Fruit fly (Drosophila melanogaster) whole organism, embryonic: ENCODE data around the gene HIP-R.

ENCODE experiments used
- CG10431 ChIP-seq: fragments of 200-800 bp; sonication (Bioruptor generic); optimal IDR thresholded peaks from 3 replicates; lab custom pipeline; 2018; ENCODE audit warnings: missing biosample characterization, mild to moderate bottlenecking, missing genetic modification characterization
- CG12155 ChIP-seq: fragments of 200-800 bp; sonication (Bioruptor generic); optimal IDR thresholded peaks from 3 replicates; lab custom pipeline; 2016; ENCODE audit warnings: missing biosample characterization, missing genetic modification characterization
- CG15269 ChIP-seq: fragments of 200-800 bp; sonication (Bioruptor generic); optimal IDR thresholded peaks from 2 replicates; lab custom pipeline; 2018; ENCODE audit warnings: missing biosample characterization, mild to moderate bottlenecking, missing genetic modification characterization, moderate library complexity
- CG15514 ChIP-seq: fragments of 200-800 bp; sonication (Bioruptor generic); optimal IDR thresholded peaks from 3 replicates; lab custom pipeline; 2017; ENCODE audit warnings: missing biosample characterization, missing genetic modification characterization, mild to moderate bottlenecking, moderate library complexity, missing genetic modification reagents
- CG15601 ChIP-seq: fragments of 200-800 bp; sonication (Bioruptor generic); optimal IDR thresholded peaks from 3 replicates; lab custom pipeline; 2019; ENCODE audit warnings: missing biosample characterization, mild to moderate bottlenecking, missing genetic modification characterization, moderate library complexity
- CG1647 ChIP-seq: fragments of 200-800 bp; sonication (Bioruptor generic); optimal IDR thresholded peaks from 3 replicates; lab custom pipeline; 2016; ENCODE audit warnings: missing biosample characterization, missing genetic modification characterization
- CG18764 ChIP-seq: fragments of 200-800 bp; sonication (Bioruptor generic); optimal IDR thresholded peaks from 3 replicates; lab custom pipeline; 2016; ENCODE audit warnings: missing biosample characterization, missing genetic modification characterization
- CG2678 ChIP-seq: fragments of 200-800 bp; sonication (Bioruptor generic); optimal IDR thresholded peaks from 3 replicates; lab custom pipeline; 2019; ENCODE audit warnings: missing biosample characterization, mild to moderate bottlenecking, missing genetic modification characterization, moderate library complexity
- CG32532 ChIP-seq: fragments of 200-800 bp; sonication (Bioruptor generic); IDR thresholded peaks from 2 replicates; pipeline ENCODE4 v1.3.6; 2022; ENCODE audit warnings: missing biosample characterization, missing genetic modification characterization
- CG3407 ChIP-seq: fragments of 200-800 bp; sonication (Bioruptor generic); optimal IDR thresholded peaks from 2 replicates; lab custom pipeline; 2018; ENCODE audit warnings: missing biosample characterization, mild to moderate bottlenecking, missing genetic modification characterization
- CG6854 ChIP-seq: fragments of 200-800 bp; sonication (Bioruptor generic); optimal IDR thresholded peaks from 3 replicates; lab custom pipeline; 2017; ENCODE audit warnings: missing biosample characterization, mild to moderate bottlenecking, missing genetic modification characterization
- CG8089 ChIP-seq: fragments of 200-800 bp; sonication (Bioruptor generic); optimal IDR thresholded peaks from 3 replicates; lab custom pipeline; 2016; ENCODE audit warnings: missing biosample characterization, missing genetic modification characterization
- CG8924 ChIP-seq: fragments of 200-800 bp; optimal IDR thresholded peaks from 3 replicates; lab custom pipeline; 2019; ENCODE audit warnings: missing biosample characterization, mild to moderate bottlenecking, missing genetic modification characterization, moderate library complexity
- CrebB ChIP-seq: fragments of 200-800 bp; sonication (Bioruptor generic); optimal IDR thresholded peaks from 3 replicates; lab custom pipeline; 2018; ENCODE audit warnings: missing biosample characterization, mild to moderate bottlenecking, missing genetic modification characterization
- Gug ChIP-seq: fragments of 200-800 bp; sonication (Bioruptor generic); IDR thresholded peaks from 4 replicates; pipeline ENCODE4 v1.3.6; 2022; ENCODE audit warnings: missing biosample characterization, missing genetic modification characterization
- HmgZ ChIP-seq: fragments of 200-800 bp; sonication (Bioruptor generic); optimal IDR thresholded peaks from 2 replicates; lab custom pipeline; 2018; ENCODE audit warnings: missing biosample characterization, mild to moderate bottlenecking, missing genetic modification characterization
- Kr ChIP-seq: fragments of 200-800 bp; sonication (Bioruptor generic); optimal IDR thresholded peaks from 2 replicates; lab custom pipeline; 2017; ENCODE audit warnings: missing biosample characterization, mild to moderate bottlenecking, missing genetic modification characterization
- Mrtf ChIP-seq: fragments of 200-800 bp; sonication (Bioruptor generic); IDR thresholded peaks from 3 replicates; pipeline ENCODE4 v1.3.6; 2022; ENCODE audit warnings: missing biosample characterization, missing genetic modification characterization
- Myb ChIP-seq: fragments of 200-800 bp; sonication (Bioruptor generic); optimal IDR thresholded peaks from 2 replicates; lab custom pipeline; 2016; ENCODE audit warnings: missing biosample characterization, missing genetic modification characterization
- NK7.1 ChIP-seq: fragments of 200-800 bp; sonication (Bioruptor generic); optimal IDR thresholded peaks from 3 replicates; lab custom pipeline; 2016; ENCODE audit warnings: missing biosample characterization, missing genetic modification characterization
- Nf-YB ChIP-seq: fragments of 200-800 bp; sonication (Bioruptor generic); optimal IDR thresholded peaks from 3 replicates; lab custom pipeline; 2019; ENCODE audit warnings: missing biosample characterization, mild to moderate bottlenecking, missing genetic modification characterization, moderate library complexity
- Poxn ChIP-seq: fragments of 200-800 bp; sonication (Bioruptor generic); IDR thresholded peaks from 2 replicates; pipeline ENCODE4 v1.3.6; 2022; ENCODE audit warnings: missing biosample characterization, missing genetic modification characterization
- Ptx1 ChIP-seq: fragments of 200-800 bp; sonication (Bioruptor generic); IDR thresholded peaks from 2 replicates; pipeline ENCODE4 v1.3.6; 2022; ENCODE audit warnings: missing biosample characterization, missing genetic modification characterization
- Side ChIP-seq: fragments of 200-800 bp; sonication (Bioruptor generic); optimal IDR thresholded peaks from 2 replicates; lab custom pipeline; 2016; ENCODE audit warnings: missing biosample characterization, missing genetic modification characterization
- Sry-δ ChIP-seq: fragments of 200-800 bp; sonication (Bioruptor generic); optimal IDR thresholded peaks from 2 replicates; lab custom pipeline; 2016; ENCODE audit warnings: missing biosample characterization, missing genetic modification characterization
- ab ChIP-seq: fragments of 200-800 bp; sonication (Bioruptor generic); optimal IDR thresholded peaks from 2 replicates; lab custom pipeline; 2016; ENCODE audit warnings: missing biosample characterization, missing genetic modification characterization
- ap ChIP-seq: fragments of 200-800 bp; sonication (Bioruptor generic); IDR thresholded peaks from 2 replicates; pipeline ENCODE4 v1.3.6; 2022; ENCODE audit warnings: missing biosample characterization, missing genetic modification characterization
- btn ChIP-seq: fragments of 200-800 bp; sonication (Bioruptor generic); optimal IDR thresholded peaks from 2 replicates; lab custom pipeline; 2016; ENCODE audit warnings: missing biosample characterization, missing genetic modification characterization
- cwo ChIP-seq: fragments of 200-800 bp; sonication (Bioruptor generic); optimal IDR thresholded peaks from 3 replicates; lab custom pipeline; 2017; ENCODE audit warnings: missing biosample characterization, missing genetic modification characterization, mild to moderate bottlenecking, moderate library complexity, missing genetic modification reagents
- dpn ChIP-seq, 2 experiments: fragments of 200-800 bp; sonication (Bioruptor generic); optimal IDR thresholded peaks; 3 replicates each; lab custom pipeline; 2016; ENCODE audit warnings: missing biosample characterization in 2 of 2, missing genetic modification characterization in 2 of 2
- en ChIP-seq: fragments of 200-800 bp; sonication (Bioruptor generic); optimal IDR thresholded peaks from 2 replicates; lab custom pipeline; 2016; ENCODE audit warnings: missing biosample characterization, missing genetic modification characterization
- esg ChIP-seq: fragments of 200-800 bp; sonication (Bioruptor generic); conservative IDR thresholded peaks from 2 replicates; pipeline ENCODE4 v1.3.6; 2022; ENCODE audit warnings: missing biosample characterization, missing genetic modification characterization
- eve ChIP-seq, 2 experiments: fragments of >200 bp; optimal IDR thresholded peaks; 2 replicates each; lab custom pipeline; 2017; ENCODE audit warnings: missing biosample characterization in 2 of 2, missing genetic modification characterization in 2 of 2
- fd96Cb ChIP-seq: fragments of 200-800 bp; sonication (Bioruptor generic); optimal IDR thresholded peaks from 2 replicates; lab custom pipeline; 2018; ENCODE audit warnings: missing biosample characterization, mild to moderate bottlenecking, missing genetic modification characterization, moderate library complexity
- gfzf ChIP-seq: fragments of 200-800 bp; sonication (Bioruptor generic); optimal IDR thresholded peaks from 2 replicates; lab custom pipeline; 2016; ENCODE audit warnings: missing biosample characterization, mild to moderate bottlenecking, missing genetic modification characterization, moderate library complexity
- gsb ChIP-seq: fragments of 200-800 bp; sonication (Bioruptor generic); IDR thresholded peaks from 2 replicates; pipeline ENCODE4 v1.3.6; 2022; ENCODE audit warnings: missing biosample characterization, missing genetic modification characterization
- ind ChIP-seq: fragments of 200-800 bp; sonication (Bioruptor generic); optimal IDR thresholded peaks from 3 replicates; lab custom pipeline; 2016; ENCODE audit warnings: missing biosample characterization, missing genetic modification characterization
- lab ChIP-seq: fragments of 200-800 bp; sonication (Bioruptor generic); optimal IDR thresholded peaks from 3 replicates; lab custom pipeline; 2017; ENCODE audit warnings: missing biosample characterization, missing genetic modification characterization, mild to moderate bottlenecking, moderate library complexity, missing genetic modification reagents
- lilli ChIP-seq: fragments of 200-800 bp; sonication (Bioruptor generic); optimal IDR thresholded peaks from 3 replicates; lab custom pipeline; 2016; ENCODE audit warnings: missing biosample characterization, missing genetic modification characterization
- nom ChIP-seq: fragments of 200-800 bp; sonication (Bioruptor generic); optimal IDR thresholded peaks from 2 replicates; lab custom pipeline; 2017; ENCODE audit warnings: missing biosample characterization, missing genetic modification characterization, mild to moderate bottlenecking, moderate library complexity, missing genetic modification reagents
- org-1 ChIP-seq: fragments of 200-800 bp; sonication (Bioruptor generic); optimal IDR thresholded peaks from 2 replicates; lab custom pipeline; 2017; ENCODE audit warnings: missing biosample characterization, missing genetic modification characterization
- pan ChIP-seq, 4 experiments: fragments of >200 bp in 3 of 4; fragments of 200-800 bp in 1 of 4; sonication (Bioruptor generic) in 1 of 4; optimal IDR thresholded peaks in 3 of 4; IDR thresholded peaks in 1 of 4; 2 replicates each; pipeline versions ENCODE4 v1.3.6 to Lab custom; 2017 to 2022; ENCODE audit warnings: missing biosample characterization in 2 of 4, missing genetic modification characterization in 2 of 4, mixed read lengths in 1 of 4
- prd ChIP-seq, 3 experiments: fragments of >200 bp in 2 of 3; fragments of 200-800 bp in 1 of 3; sonication (Bioruptor generic) in 1 of 3; optimal IDR thresholded peaks in 2 of 3; IDR thresholded peaks in 1 of 3; 2 replicates in 2 of 3; 3 replicates in 1 of 3; pipeline versions ENCODE4 v1.3.6 to Lab custom; 2017 to 2022; ENCODE audit warnings: missing biosample characterization in 1 of 3, missing genetic modification characterization in 1 of 3
- pros ChIP-seq: fragments of 200-800 bp; sonication (Bioruptor generic); optimal IDR thresholded peaks from 3 replicates; lab custom pipeline; 2019; ENCODE audit warnings: missing biosample characterization, mild to moderate bottlenecking, missing genetic modification characterization, moderate library complexity
- row ChIP-seq: fragments of 200-800 bp; sonication (Bioruptor generic); IDR thresholded peaks from 3 replicates; pipeline ENCODE4 v1.3.6; 2022; ENCODE audit warnings: missing biosample characterization, missing genetic modification characterization
- sima ChIP-seq: fragments of 200-800 bp; sonication (Bioruptor generic); optimal IDR thresholded peaks from 2 replicates; lab custom pipeline; 2016; ENCODE audit warnings: missing biosample characterization, missing genetic modification characterization
- tap ChIP-seq: fragments of 200-800 bp; optimal IDR thresholded peaks from 3 replicates; lab custom pipeline; 2019; ENCODE audit warnings: missing biosample characterization, mild to moderate bottlenecking, missing genetic modification characterization, moderate library complexity
- wdn ChIP-seq: fragments of 200-800 bp; sonication (Bioruptor generic); IDR thresholded peaks from 2 replicates; pipeline ENCODE4 v1.3.6; 2022; ENCODE audit warnings: missing biosample characterization, missing genetic modification characterization
- zfh1 ChIP-seq: fragments of 200-800 bp; sonication (Bioruptor generic); IDR thresholded peaks from 3 replicates; pipeline ENCODE4 v1.3.6; 2022; ENCODE audit warnings: missing biosample characterization, missing genetic modification characterization

The HIP-R gene

dm6 chrX:3761318-3762081 is 28.3 kb upstream of the HIP-R start:
- TF ChIP-seq Myb (GFP tag; lab: Kevin White, UChicago) (no peak), CG15514 (GFP tag; lab: Kevin White, UChicago) (peak; percentile 3), CG1647 (GFP tag; lab: Kevin White, UChicago) (no peak), en (GFP tag; lab: Kevin White, UChicago) (no peak), ab (no peak), CG15601 (tag; lab: Kevin White, UChicago) (no peak), ind (GFP tag; lab: Kevin White, UChicago) (no peak), CG18764 (GFP tag; lab: Kevin White, UChicago) (no peak), esg (GFP tag; lab: Robert Waterston, UW) (no peak), fd96Cb (tag; lab: Kevin White, UChicago) (peak; percentile 9), CrebB (tag; lab: Kevin White, UChicago) (no peak), CG6854 (GFP tag; lab: Kevin White, UChicago) (no peak), CG8089 (GFP tag; lab: Kevin White, UChicago) (no peak), ap (GFP tag; lab: Robert Waterston, UW) (no peak), CG32532 (GFP tag; lab: Robert Waterston, UW) (no peak), prd (optimal IDR thresholded peaks at IDR 0.05; lab: Kevin White, UChicago) (no peak), prd (GFP tag; IDR thresholded peaks at IDR 0.05; lab: Robert Waterston, UW) (no peak), dpn (GFP tag; optimal IDR thresholded peaks at IDR 0.05; lab: Kevin White, UChicago) (peak; percentile 4 to 33), wdn (GFP tag; lab: Robert Waterston, UW) (no peak), gsb (GFP tag; lab: Robert Waterston, UW) (no peak), CG10431 (GFP tag; lab: Kevin White, UChicago) (no peak), btn (GFP tag; lab: Kevin White, UChicago) (no peak), lab (GFP tag; lab: Kevin White, UChicago) (peak; percentile 55), Nf-YB (GFP tag; lab: Kevin White, UChicago) (no peak), Gug (0 out of 4 replicates have a peak, but pooled peaks have one; percentile 4), NK7.1 (no peak), Side (GFP tag; lab: Kevin White, UChicago) (peak; percentile 14), Sry-δ (GFP tag; lab: Kevin White, UChicago) (peak; percentile 2), Mrtf (GFP tag; lab: Robert Waterston, UW) (no peak), eve (GFP tag; optimal IDR thresholded peaks at IDR 0.05; lab: Kevin White, UChicago) (peak in 1 of 2 experiments; percentile 50), Ptx1 (peak; percentile 19; the same call in 1 of the 2 replicates), cwo (peak; percentile 32), nom (GFP tag; lab: Kevin White, UChicago) (peak; percentile 71), CG12155 (GFP tag; lab: Kevin White, UChicago) (no peak), Poxn (GFP tag; lab: Robert Waterston, UW) (no peak), HmgZ (tag; lab: Kevin White, UChicago) (no peak), zfh1 (GFP tag; lab: Robert Waterston, UW) (no peak), pan (optimal IDR thresholded peaks at IDR 0.05; lab: Kevin White, UChicago) (no peak), pan (GFP tag; optimal IDR thresholded peaks at IDR 0.05 in 1 of 2, IDR thresholded peaks at IDR 0.05 in 1 of 2) (peak in 1 of 2 experiments; percentile 13), row (GFP tag; lab: Robert Waterston, UW) (0 out of 3 replicates have a peak, but pooled peaks have one; percentile 25), CG2678 (tag; lab: Kevin White, UChicago) (peak; percentile 63), CG3407 (GFP tag; lab: Kevin White, UChicago) (no peak), gfzf (GFP tag; lab: Kevin White, UChicago) (no peak), CG15269 (tag; lab: Kevin White, UChicago) (peak; percentile 59), Kr (GFP tag; lab: Kevin White, UChicago) (no peak), lilli (GFP tag; lab: Kevin White, UChicago) (peak; percentile 22), CG8924 (tag; lab: Kevin White, UChicago) (peak; percentile 13), org-1 (GFP tag; lab: Kevin White, UChicago) (no peak), tap (tag; lab: Kevin White, UChicago) (peak; percentile 10), sima (GFP tag; lab: Kevin White, UChicago) (no peak), pros (GFP tag; lab: Kevin White, UChicago) (no peak)
